Worm (Caenorhabditis elegans): ENCODE data around the gene copd-1.

ce11 chrIII:6639028-6639427 is 14.3 kb upstream of the copd-1 start:
- no peak for TF ChIP-seq nhr-76 (tag; optimal IDR thresholded peaks at IDR 0.05)
- no peak for TF ChIP-seq ztf-11 (tag; optimal IDR thresholded peaks at IDR 0.05)
- no peak for TF ChIP-seq zag-1 (tag; optimal IDR thresholded peaks at IDR 0.05)
- no peak for TF ChIP-seq tbx-2 (tag; optimal IDR thresholded peaks at IDR 0.05)
- no peak for TF ChIP-seq fkh-10 (GFP tag; optimal IDR thresholded peaks at IDR 0.05)
- TF ChIP-seq nhr-237 (tag; optimal IDR thresholded peaks at IDR 0.05) = no peak
- TF ChIP-seq skn-1 (tag; optimal IDR thresholded peaks at IDR 0.05) = no peak
- TF ChIP-seq unc-62 (GFP tag; optimal IDR thresholded peaks at IDR 0.05) = no peak
- TF ChIP-seq R02D3.7 (tag; optimal IDR thresholded peaks at IDR 0.05) = no peak

Data from whole organism, L3 larva.